Fruit fly (Drosophila melanogaster) whole organism, prepupa: Measurements from ENCODE around the gene Notum.

Experiments
- CG10669 ChIP-seq: fragments of 200-800 bp; sonication (Bioruptor generic); optimal IDR thresholded peaks from 3 replicates; lab custom pipeline; 2018; ENCODE audit warnings: missing biosample characterization, mild to moderate bottlenecking, missing genetic modification characterization, moderate library complexity
- CG11294 ChIP-seq: fragments of 200-800 bp; sonication (Bioruptor generic); IDR thresholded peaks from 2 replicates; pipeline ENCODE4 v1.3.6; 2022; ENCODE audit warnings: missing biosample characterization, missing genetic modification characterization
- CG11762 ChIP-seq: fragments of 200-800 bp; sonication (Bioruptor generic); optimal IDR thresholded peaks from 3 replicates; lab custom pipeline; 2016; ENCODE audit warnings: missing biosample characterization, missing genetic modification characterization; ENCODE audit not compliant: insufficient read depth
- CG15336 ChIP-seq: fragments of 200-800 bp; sonication (Bioruptor generic); IDR thresholded peaks from 2 replicates; pipeline ENCODE4 v1.3.6; 2022; ENCODE audit warnings: missing biosample characterization, missing genetic modification characterization
- CG3032 ChIP-seq: fragments of 200-800 bp; optimal IDR thresholded peaks from 2 replicates; lab custom pipeline; 2019; ENCODE audit warnings: missing biosample characterization, mild to moderate bottlenecking, missing genetic modification characterization, moderate library complexity
- CG4318 ChIP-seq: fragments of 200-800 bp; sonication (Bioruptor generic); optimal IDR thresholded peaks from 3 replicates; lab custom pipeline; 2017; ENCODE audit warnings: missing biosample characterization, mild to moderate bottlenecking, missing genetic modification characterization
- CG6276 ChIP-seq: fragments of 200-800 bp; sonication (Bioruptor generic); optimal IDR thresholded peaks from 2 replicates; lab custom pipeline; 2017; ENCODE audit warnings: missing biosample characterization, mild to moderate bottlenecking, missing genetic modification characterization
- CG6808 ChIP-seq: fragments of 200-800 bp; sonication (Bioruptor generic); optimal IDR thresholded peaks from 3 replicates; lab custom pipeline; 2017; ENCODE audit warnings: missing biosample characterization, missing genetic modification characterization, mild to moderate bottlenecking, moderate library complexity, missing genetic modification reagents
- CG6854 ChIP-seq: fragments of 200-800 bp; sonication (Bioruptor generic); optimal IDR thresholded peaks from 2 replicates; lab custom pipeline; 2017; ENCODE audit warnings: missing biosample characterization, mild to moderate bottlenecking, missing genetic modification characterization
- CG7368 ChIP-seq: fragments of 200-800 bp; sonication (Bioruptor generic); optimal IDR thresholded peaks from 3 replicates; lab custom pipeline; 2016; ENCODE audit warnings: missing biosample characterization, missing genetic modification characterization
- CG8119 ChIP-seq: fragments of 200-800 bp; sonication (Bioruptor generic); IDR thresholded peaks from 3 replicates; pipeline ENCODE4 v1.3.6; 2022; ENCODE audit warnings: missing biosample characterization, missing genetic modification characterization
- CG8632 ChIP-seq: fragments of 200-800 bp; sonication (Bioruptor generic); optimal IDR thresholded peaks from 3 replicates; lab custom pipeline; 2016; ENCODE audit warnings: missing biosample characterization, missing genetic modification characterization
- Eip75B ChIP-seq: fragments of 200-800 bp; sonication (Bioruptor generic); optimal IDR thresholded peaks from 3 replicates; lab custom pipeline; 2016; ENCODE audit warnings: missing biosample characterization, missing genetic modification characterization
- Eip78C ChIP-seq: fragments of 200-800 bp; sonication (Bioruptor generic); peaks from one replicate; lab custom pipeline; 2016; ENCODE audit warnings: missing biosample characterization, missing genetic modification characterization
- Ets21C ChIP-seq: fragments of 200-800 bp; sonication (Bioruptor generic); optimal IDR thresholded peaks from 3 replicates; lab custom pipeline; 2016; ENCODE audit warnings: missing biosample characterization, missing genetic modification characterization
- Gug ChIP-seq: fragments of 200-800 bp; sonication (Bioruptor generic); IDR thresholded peaks from 2 replicates; pipeline ENCODE4 v1.3.6; 2022; ENCODE audit warnings: missing biosample characterization, missing genetic modification characterization
- Hr38 ChIP-seq: sonication (Bioruptor generic); optimal IDR thresholded peaks from 2 replicates; lab custom pipeline; 2016; ENCODE audit warnings: missing biosample characterization, missing genetic modification characterization
- Hr39 ChIP-seq: fragments of 200-800 bp; sonication (Bioruptor generic); optimal IDR thresholded peaks from 2 replicates; lab custom pipeline; 2016; ENCODE audit warnings: missing biosample characterization, missing genetic modification characterization
- Hr4 ChIP-seq: fragments of 200-800 bp; sonication (Bioruptor generic); optimal IDR thresholded peaks from 3 replicates; lab custom pipeline; 2016; ENCODE audit warnings: missing biosample characterization, missing genetic modification characterization
- Met ChIP-seq: fragments of 200-800 bp; sonication (Bioruptor generic); optimal IDR thresholded peaks from 3 replicates; lab custom pipeline; 2016; ENCODE audit warnings: missing biosample characterization, missing genetic modification characterization
- Smox ChIP-seq: fragments of 200-800 bp; sonication (Bioruptor generic); optimal IDR thresholded peaks from 3 replicates; lab custom pipeline; 2016; ENCODE audit warnings: missing biosample characterization, missing genetic modification characterization
- Sox102F ChIP-seq: fragments of 200-800 bp; sonication (Bioruptor generic); optimal IDR thresholded peaks from 2 replicates; lab custom pipeline; 2016; ENCODE audit warnings: missing biosample characterization, mild to moderate bottlenecking, missing genetic modification characterization
- achi ChIP-seq: fragments of 200-800 bp; sonication (Bioruptor generic); optimal IDR thresholded peaks from 3 replicates; lab custom pipeline; 2016; ENCODE audit warnings: missing biosample characterization, missing genetic modification characterization
- acj6 ChIP-seq: fragments of 200-800 bp; sonication (Bioruptor generic); optimal IDR thresholded peaks from 3 replicates; lab custom pipeline; 2016; ENCODE audit warnings: missing biosample characterization, missing genetic modification characterization
- cyc ChIP-seq: fragments of 200-800 bp; sonication (Bioruptor generic); optimal IDR thresholded peaks from 3 replicates; lab custom pipeline; 2016; ENCODE audit warnings: missing biosample characterization, missing genetic modification characterization
- dac ChIP-seq: fragments of 200-800 bp; sonication (Bioruptor generic); optimal IDR thresholded peaks from 2 replicates; lab custom pipeline; 2017; ENCODE audit warnings: missing biosample characterization, mild to moderate bottlenecking, missing genetic modification characterization
- dsx ChIP-seq: fragments of 200-800 bp; optimal IDR thresholded peaks from 3 replicates; lab custom pipeline; 2019; ENCODE audit warnings: missing biosample characterization, mild to moderate bottlenecking, missing genetic modification characterization, moderate library complexity; ENCODE audit not compliant: poor library complexity, severe bottlenecking
- eg ChIP-seq: fragments of 200-800 bp; sonication (Bioruptor generic); IDR thresholded peaks from 3 replicates; pipeline ENCODE4 v1.3.6; 2022; ENCODE audit warnings: missing biosample characterization, missing genetic modification characterization
- esn ChIP-seq: fragments of 200-800 bp; sonication (Bioruptor generic); optimal IDR thresholded peaks from 2 replicates; lab custom pipeline; 2016; ENCODE audit warnings: missing biosample characterization, mild to moderate bottlenecking, missing genetic modification characterization, moderate library complexity
- fd59A ChIP-seq: fragments of 200-800 bp; sonication (Bioruptor generic); optimal IDR thresholded peaks from 2 replicates; lab custom pipeline; 2017; ENCODE audit warnings: missing biosample characterization, mild to moderate bottlenecking, missing genetic modification characterization, missing genetic modification reagents
- fd85E ChIP-seq: fragments of 200-800 bp; sonication (Bioruptor generic); optimal IDR thresholded peaks from 3 replicates; lab custom pipeline; 2016; ENCODE audit warnings: missing biosample characterization, missing genetic modification characterization
- fkh ChIP-seq: fragments of 200-800 bp; sonication (Bioruptor generic); optimal IDR thresholded peaks from 3 replicates; lab custom pipeline; 2017; ENCODE audit warnings: missing biosample characterization, mild to moderate bottlenecking, missing genetic modification characterization, moderate library complexity
- lz ChIP-seq: fragments of 200-800 bp; sonication (Bioruptor generic); optimal IDR thresholded peaks from 3 replicates; lab custom pipeline; 2016; ENCODE audit warnings: missing biosample characterization, missing genetic modification characterization
- net ChIP-seq: fragments of 200-800 bp; sonication (Bioruptor generic); optimal IDR thresholded peaks from 3 replicates; lab custom pipeline; 2016; ENCODE audit warnings: missing biosample characterization, missing genetic modification characterization
- pdm3 ChIP-seq: fragments of 200-800 bp; sonication (Bioruptor generic); optimal IDR thresholded peaks from 3 replicates; lab custom pipeline; 2016; ENCODE audit warnings: missing biosample characterization, missing genetic modification characterization
- ss ChIP-seq, 2 experiments: fragments of 200-800 bp; sonication (Bioruptor generic); optimal IDR thresholded peaks; 2 replicates in 1 of 2; 3 replicates in 1 of 2; lab custom pipeline; 2017 to 2018; ENCODE audit warnings: mild to moderate bottlenecking in 2 of 2, missing biosample characterization in 2 of 2, missing genetic modification characterization in 2 of 2, moderate library complexity in 1 of 2
- svp ChIP-seq: fragments of 200-800 bp; sonication (Bioruptor generic); peaks from one replicate; lab custom pipeline; 2016; ENCODE audit warnings: missing biosample characterization, missing genetic modification characterization
- topi ChIP-seq: fragments of 200-800 bp; sonication (Bioruptor generic); optimal IDR thresholded peaks from 3 replicates; lab custom pipeline; 2016; ENCODE audit warnings: missing biosample characterization, missing genetic modification characterization
- vri ChIP-seq: fragments of 200-800 bp; sonication (Bioruptor generic); optimal IDR thresholded peaks from 3 replicates; lab custom pipeline; 2016; ENCODE audit warnings: missing biosample characterization, mild to moderate bottlenecking, missing genetic modification characterization

The Notum gene

dm6 chr3L:15996019-15996418 lies 27.3 kb upstream of the Notum start:
- TF ChIP-seq fkh (GFP tag; lab: Kevin White, UChicago), result no peak
- TF ChIP-seq lz (GFP tag; lab: Kevin White, UChicago), result no peak
- no peak for TF ChIP-seq Hr39 (GFP tag; lab: Kevin White, UChicago)
- TF ChIP-seq acj6 (GFP tag; lab: Kevin White, UChicago), result no peak
- TF ChIP-seq CG6808 (GFP tag; lab: Kevin White, UChicago), result no peak
- TF ChIP-seq CG11762, result no peak
- TF ChIP-seq dac, result no peak
- no peak for TF ChIP-seq Gug (GFP tag; lab: Robert Waterston, UW)
- TF ChIP-seq topi, result no peak
- no peak for TF ChIP-seq pdm3 (GFP tag; lab: Kevin White, UChicago)
- no peak for TF ChIP-seq Hr4 (GFP tag; lab: Kevin White, UChicago)
- TF ChIP-seq CG3032 (tag; lab: Kevin White, UChicago), result no peak
- no peak for TF ChIP-seq ss (GFP tag; optimal IDR thresholded peaks at IDR 0.05; lab: Kevin White, UChicago)
- TF ChIP-seq net, result no peak
- no peak for TF ChIP-seq fd85E (GFP tag; lab: Kevin White, UChicago)
- no peak for TF ChIP-seq svp (GFP tag; lab: Kevin White, UChicago)
- no peak for TF ChIP-seq Ets21C (GFP tag; lab: Kevin White, UChicago)
- TF ChIP-seq CG6854 (GFP tag; lab: Kevin White, UChicago), result no peak
- TF ChIP-seq CG7368, result no peak

- TF ChIP-seq Eip75B (GFP tag; lab: Kevin White, UChicago), result no peak
- no peak for TF ChIP-seq cyc (GFP tag; lab: Kevin White, UChicago)
- TF ChIP-seq CG15336, result no peak
- no peak for TF ChIP-seq Sox102F (GFP tag; lab: Kevin White, UChicago)
- no peak for TF ChIP-seq Hr38
- no peak for TF ChIP-seq Smox (GFP tag; lab: Kevin White, UChicago)
- no peak for TF ChIP-seq acj6 (GFP tag; lab: Kevin White, UChicago)
- TF ChIP-seq CG4318 (GFP tag; lab: Kevin White, UChicago), result no peak
- TF ChIP-seq dsx (GFP tag; lab: Kevin White, UChicago), result no peak
- no peak for TF ChIP-seq CG6808 (GFP tag; lab: Kevin White, UChicago)
- TF ChIP-seq CG11762, result no peak
- TF ChIP-seq eg, result no peak
- no peak for TF ChIP-seq lz (GFP tag; lab: Kevin White, UChicago)
- TF ChIP-seq fkh (GFP tag; lab: Kevin White, UChicago), result no peak
- TF ChIP-seq net, result no peak
- no peak for TF ChIP-seq CG10669 (GFP tag; lab: Kevin White, UChicago)
- TF ChIP-seq, all 60 proteins: peak for 0
Observed at dm6 chr3L:15998217-15998616, 25.1 kb upstream of the Notum start.

dm6 chr3L:15999358-16000005 lies 23.8 kb upstream of the Notum start:
- TF ChIP-seq CG4318 (GFP tag; lab: Kevin White, UChicago) (no peak), CG10669 (GFP tag; lab: Kevin White, UChicago) (no peak), Met (GFP tag; lab: Kevin White, UChicago) (peak; percentile 32), CG8632 (GFP tag; lab: Kevin White, UChicago) (peak; percentile 37), achi (GFP tag; lab: Kevin White, UChicago) (no peak), Eip78C (GFP tag; lab: Kevin White, UChicago) (peak; percentile 69), vri (peak; percentile 76), ss (GFP tag; optimal IDR thresholded peaks at IDR 0.05; lab: Kevin White, UChicago) (no peak), CG7368 (no peak), CG6276 (GFP tag; lab: Kevin White, UChicago) (no peak), CG11294 (no peak), CG8119 (GFP tag; lab: Robert Waterston, UW) (no peak), esn (peak; percentile 38), fkh (GFP tag; lab: Kevin White, UChicago) (peak; percentile 79), fd59A (GFP tag; lab: Kevin White, UChicago) (no peak)
